Worm (Caenorhabditis elegans) whole organism, young adult: ENCODE data around the gene sup-9.

Experiments used
- K12H6.12 ChIP-seq: fragments of 200-800 bp; sonication (Bioruptor generic); optimal IDR thresholded peaks from 2 replicates; lab custom pipeline; 2018; ENCODE audit warnings: mild to moderate bottlenecking, missing genetic modification characterization, missing compliant biosample characterization
- ZK185.1 ChIP-seq: sonication (generic microtip); optimal IDR thresholded peaks from 2 replicates; lab custom pipeline; 2016; ENCODE audit warnings: mild to moderate bottlenecking, missing genetic modification characterization, missing compliant biosample characterization; ENCODE audit not compliant: poor library complexity, severe bottlenecking
- ama-1 ChIP-seq, 3 experiments: fragments of 150-350 bp in 1 of 3; sonication (generic microtip) in 2 of 3; optimal IDR thresholded peaks; 2 replicates each; lab custom pipeline; 2014 to 2018; ENCODE audit warnings: missing biosample characterization in 2 of 3, missing genetic modification characterization in 2 of 3, missing genetic modification reagents in 2 of 3
- egl-18 ChIP-seq: fragments of 200-800 bp; sonication (Bioruptor generic); IDR thresholded peaks from 2 replicates; pipeline ENCODE4 v1.3.6; 2022; ENCODE audit warnings: missing genetic modification reagents, missing genetic modification characterization, missing compliant biosample characterization
- fkh-3 ChIP-seq: sonication (generic microtip); optimal IDR thresholded peaks from 2 replicates; lab custom pipeline; 2016; ENCODE audit warnings: mild to moderate bottlenecking, missing genetic modification characterization, missing compliant biosample characterization
- madf-3 ChIP-seq: fragments of 200-800 bp; sonication (Bioruptor generic); IDR thresholded peaks from 2 replicates; pipeline ENCODE4 v1.3.6; 2022; ENCODE audit warnings: missing genetic modification reagents, missing genetic modification characterization, missing compliant biosample characterization
- tbx-9 ChIP-seq: sonication (generic microtip); optimal IDR thresholded peaks from 2 replicates; lab custom pipeline; 2016; ENCODE audit warnings: borderline replicate concordance, missing genetic modification characterization, inconsistent platforms, missing compliant biosample characterization
- ztf-25 ChIP-seq: fragments of 200-800 bp; sonication (Bioruptor generic); IDR thresholded peaks from 2 replicates; pipeline ENCODE4 v1.3.6; 2022; ENCODE audit warnings: missing genetic modification reagents, missing genetic modification characterization, missing compliant biosample characterization

- TF ChIP-seq tbx-9 (no peak), ama-1 (optimal IDR thresholded peaks at IDR 0.05; lab: Kevin White, UChicago) (no peak), ama-1 (GFP tag; optimal IDR thresholded peaks at IDR 0.05; lab: Kevin White, UChicago) (no peak), fkh-3 (no peak), ztf-25 (GFP tag; lab: Robert Waterston, UW) (no peak), K12H6.12 (tag; lab: Kevin White, UChicago) (no peak), ZK185.1 (tag; lab: Kevin White, UChicago) (no peak), madf-3 (GFP tag; lab: Robert Waterston, UW) (no peak), egl-18 (GFP tag; lab: Robert Waterston, UW) (no peak)
These were observed at the start of gene sup-9, which contains the start of gene nspf-1 for ce11 chrII:2686985-2687675.
